Worm (Caenorhabditis elegans): Measurements from ENCODE around the gene scl-6.

The scl-6 gene

ce11 chrIV:13108430-13108829 is 39.9 kb downstream of the scl-6 start:
- no peak for TF ChIP-seq C08G9.2 (tag; optimal IDR thresholded peaks at IDR 0.05)
- no peak for TF ChIP-seq ceh-34 (tag; optimal IDR thresholded peaks at IDR 0.05)
- TF ChIP-seq zip-5 (tag; optimal IDR thresholded peaks at IDR 0.05): no peak
- TF ChIP-seq lin-11 (tag; optimal IDR thresholded peaks at IDR 0.05): no peak
- TF ChIP-seq hlh-6 (tag; optimal IDR thresholded peaks at IDR 0.05): no peak
- TF ChIP-seq mec-3 (tag; optimal IDR thresholded peaks at IDR 0.05; ENCODE audit: borderline replicate concordance): no peak
- no peak for TF ChIP-seq ttx-3 (tag; optimal IDR thresholded peaks at IDR 0.05)
- no peak for TF ChIP-seq unc-3 (GFP tag; conservative IDR thresholded peaks at IDR 0.05)
- TF ChIP-seq unc-3 (tag; optimal IDR thresholded peaks at IDR 0.05): no peak
- no peak for TF ChIP-seq dve-1 (tag; optimal IDR thresholded peaks at IDR 0.05)
- no peak for TF ChIP-seq pros-1 (tag; optimal IDR thresholded peaks at IDR 0.05)

ce11 chrIV:13109751-13110150 is 41.2 kb downstream of the scl-6 start, which contains the start of gene best-1:
Gene best-1, minus strand, starts transcription at chrIV:13109779.
- TF ChIP-seq K02D7.2 (tag; optimal IDR thresholded peaks at IDR 0.05): no peak
- TF ChIP-seq unc-3 (GFP tag; conservative IDR thresholded peaks at IDR 0.05): no peak
- TF ChIP-seq unc-3 (tag; optimal IDR thresholded peaks at IDR 0.05): no peak
- no peak for TF ChIP-seq K09A11.1 (tag; optimal IDR thresholded peaks at IDR 0.05; ENCODE audit: insufficient read depth)
- no peak for TF ChIP-seq fkh-10 (GFP tag; optimal IDR thresholded peaks at IDR 0.05)

ce11 chrIV:13110876-13111275 is 42.3 kb downstream of the scl-6 start:
- TF ChIP-seq ref-2 (tag; optimal IDR thresholded peaks at IDR 0.05) (no peak), ceh-34 (tag; optimal IDR thresholded peaks at IDR 0.05) (no peak), ceh-9 (tag; optimal IDR thresholded peaks at IDR 0.05) (no peak), pag-3 (tag; optimal IDR thresholded peaks at IDR 0.05; ENCODE audit: borderline replicate concordance) (no peak), unc-3 (GFP tag; conservative IDR thresholded peaks at IDR 0.05) (no peak), unc-3 (tag; optimal IDR thresholded peaks at IDR 0.05) (no peak), pax-1 (tag; optimal IDR thresholded peaks at IDR 0.05) (no peak), pha-4 (tag; optimal IDR thresholded peaks at IDR 0.05) (no peak), ceh-14 (tag; optimal IDR thresholded peaks at IDR 0.05) (no peak), tbx-2 (tag; optimal IDR thresholded peaks at IDR 0.05) (no peak), fkh-10 (GFP tag; optimal IDR thresholded peaks at IDR 0.05) (no peak), C08G9.2 (tag; optimal IDR thresholded peaks at IDR 0.05) (no peak), hlh-8 (tag; optimal IDR thresholded peaks at IDR 0.05) (no peak), ceh-22 (tag; optimal IDR thresholded peaks at IDR 0.05) (no peak), ceh-45 (GFP tag; IDR thresholded peaks at IDR 0.05) (no peak), ceh-48 (tag; optimal IDR thresholded peaks at IDR 0.05) (no peak), odd-2 (tag; optimal IDR thresholded peaks at IDR 0.05) (no peak)

- no peak for TF ChIP-seq sdc-2 (tag; optimal IDR thresholded peaks at IDR 0.05)
- no peak for TF ChIP-seq ceh-2 (tag; optimal IDR thresholded peaks at IDR 0.05)
- TF ChIP-seq ceh-18 (tag; optimal IDR thresholded peaks at IDR 0.05): no peak
- no peak for TF ChIP-seq pros-1 (tag; optimal IDR thresholded peaks at IDR 0.05)
- TF ChIP-seq Y22D7AL.16 (tag; optimal IDR thresholded peaks at IDR 0.05): no peak
- TF ChIP-seq C08G9.2 (tag; optimal IDR thresholded peaks at IDR 0.05): no peak
- no peak for TF ChIP-seq ceh-34 (tag; optimal IDR thresholded peaks at IDR 0.05)
- TF ChIP-seq sox-2 (GFP tag; IDR thresholded peaks at IDR 0.05): no peak
- TF ChIP-seq hlh-6 (tag; optimal IDR thresholded peaks at IDR 0.05): no peak
- TF ChIP-seq hlh-13 (GFP tag; optimal IDR thresholded peaks at IDR 0.05): no peak
Observed at ce11 chrIV:13112982-13113381, 44.4 kb downstream of the scl-6 start, which contains the start of gene best-2. Gene best-2, minus strand, starts transcription at chrIV:13113082.

- no peak for TF ChIP-seq ceh-2 (tag; optimal IDR thresholded peaks at IDR 0.05)
- TF ChIP-seq sox-2 (GFP tag; IDR thresholded peaks at IDR 0.05): no peak
- no peak for TF ChIP-seq che-1 (tag; optimal IDR thresholded peaks at IDR 0.05)
- no peak for TF ChIP-seq ceh-45 (GFP tag; IDR thresholded peaks at IDR 0.05)
- no peak for TF ChIP-seq tbx-2 (tag; optimal IDR thresholded peaks at IDR 0.05)
- TF ChIP-seq ceh-24 (tag; optimal IDR thresholded peaks at IDR 0.05): no peak
- TF ChIP-seq lim-6 (tag; optimal IDR thresholded peaks at IDR 0.05): no peak
- TF ChIP-seq unc-86 (tag; optimal IDR thresholded peaks at IDR 0.05): no peak
- TF ChIP-seq ttx-3 (tag; optimal IDR thresholded peaks at IDR 0.05): no peak
- TF ChIP-seq sdc-2 (tag; optimal IDR thresholded peaks at IDR 0.05): no peak
- no peak for TF ChIP-seq dmd-4 (tag; optimal IDR thresholded peaks at IDR 0.05; ENCODE audit: borderline replicate concordance)
- TF ChIP-seq npax-4 (tag; optimal IDR thresholded peaks at IDR 0.05): no peak
- no peak for TF ChIP-seq tbx-7 (tag; optimal IDR thresholded peaks at IDR 0.05)
- no peak for TF ChIP-seq K09A11.1 (tag; optimal IDR thresholded peaks at IDR 0.05; ENCODE audit: insufficient read depth)
- TF ChIP-seq unc-55 (GFP tag; optimal IDR thresholded peaks at IDR 0.05): no peak
- TF ChIP-seq gmeb-2 (tag; optimal IDR thresholded peaks at IDR 0.05): no peak
Observed at ce11 chrIV:13116679-13117078, 48.1 kb downstream of the scl-6 start.
